Worm (Caenorhabditis elegans): Measurements from ENCODE around the gene ift-74.

- no peak for TF ChIP-seq ref-1 (GFP tag; conservative IDR thresholded peaks at IDR 0.05)
- TF ChIP-seq klf-2 (GFP tag; conservative IDR thresholded peaks at IDR 0.05), result no peak
- TF ChIP-seq flt-1 (GFP tag; IDR thresholded peaks at IDR 0.05), result no peak
- TF ChIP-seq T22C8.4 (GFP tag; IDR thresholded peaks at IDR 0.05), result no peak
Observed at ce11 chrII:6658766-6659165, 21.1 kb upstream of the ift-74 start, which contains the start of gene T19D12.10.

Data from whole organism, midembryonic.